Worm (Caenorhabditis elegans) whole organism, late embryonic: Measurements from ENCODE around the gene K11G9.5.

ENCODE experiments used
- K02D7.2 ChIP-seq: sonication (generic microtip); optimal IDR thresholded peaks from 2 replicates; lab custom pipeline; 2017; ENCODE audit warnings: mild to moderate bottlenecking, missing genetic modification characterization, missing compliant biosample characterization
- T23F11.4 ChIP-seq: fragments of 200-800 bp; sonication (Bioruptor generic); optimal IDR thresholded peaks from 2 replicates; lab custom pipeline; 2018; ENCODE audit warnings: mild to moderate bottlenecking, missing genetic modification characterization, missing compliant biosample characterization
- ahr-1 ChIP-seq: sonication (generic microtip); optimal IDR thresholded peaks from 2 replicates; lab custom pipeline; 2016; ENCODE audit warnings: missing genetic modification characterization, missing compliant biosample characterization
- ceh-18 ChIP-seq: sonication (generic microtip); optimal IDR thresholded peaks from 2 replicates; lab custom pipeline; 2016; ENCODE audit warnings: missing genetic modification characterization, missing compliant biosample characterization
- ceh-22 ChIP-seq: sonication (generic microtip); optimal IDR thresholded peaks from 2 replicates; lab custom pipeline; 2017; ENCODE audit warnings: missing biosample characterization, missing genetic modification characterization
- ceh-30 ChIP-seq: fragments of 150-350 bp; optimal IDR thresholded peaks from 2 replicates; lab custom pipeline; 2014; ENCODE audit warnings: missing biosample characterization, missing genetic modification characterization
- dve-1 ChIP-seq: sonication (generic microtip); optimal IDR thresholded peaks from 2 replicates; lab custom pipeline; 2017; ENCODE audit warnings: antibody characterized with exemption, mild to moderate bottlenecking, missing genetic modification characterization, missing compliant biosample characterization
- elt-2 ChIP-seq: sonication (generic microtip); optimal IDR thresholded peaks from 2 replicates; lab custom pipeline; 2016; ENCODE audit warnings: missing genetic modification reagents, missing genetic modification characterization, missing compliant biosample characterization
- elt-4 ChIP-seq: sonication (generic microtip); optimal IDR thresholded peaks from 2 replicates; lab custom pipeline; 2016; ENCODE audit warnings: missing genetic modification characterization, missing compliant biosample characterization
- ets-4 ChIP-seq: sonication (generic microtip); optimal IDR thresholded peaks from 2 replicates; lab custom pipeline; 2016; ENCODE audit warnings: missing genetic modification characterization, missing compliant biosample characterization
- hlh-13 ChIP-seq: fragments of 200-800 bp; sonication (Bioruptor generic); optimal IDR thresholded peaks from 2 replicates; lab custom pipeline; 2018; ENCODE audit warnings: mild to moderate bottlenecking, missing genetic modification characterization, missing compliant biosample characterization
- hlh-15 ChIP-seq: sonication (generic microtip); optimal IDR thresholded peaks from 2 replicates; lab custom pipeline; 2016; ENCODE audit warnings: missing genetic modification characterization, missing compliant biosample characterization
- hlh-30 ChIP-seq: sonication (generic microtip); optimal IDR thresholded peaks from 2 replicates; lab custom pipeline; 2017; ENCODE audit warnings: antibody characterized with exemption, missing genetic modification characterization, missing compliant biosample characterization; ENCODE audit not compliant: insufficient read depth
- madf-2 ChIP-seq: sonication (generic microtip); optimal IDR thresholded peaks from 2 replicates; lab custom pipeline; 2017; ENCODE audit warnings: missing genetic modification characterization, missing compliant biosample characterization
- nfya-1 ChIP-seq: sonication (generic microtip); optimal IDR thresholded peaks from 2 replicates; lab custom pipeline; 2017; ENCODE audit warnings: missing genetic modification characterization, mild to moderate bottlenecking, missing compliant biosample characterization, antibody characterized with exemption, moderate library complexity
- odd-2 ChIP-seq: sonication (generic microtip); optimal IDR thresholded peaks from 2 replicates; lab custom pipeline; 2017; ENCODE audit warnings: antibody characterized with exemption, mild to moderate bottlenecking, missing genetic modification characterization, missing compliant biosample characterization
- pat-9 ChIP-seq: fragments of 200-800 bp; sonication (Bioruptor generic); optimal IDR thresholded peaks from 2 replicates; lab custom pipeline; 2018; ENCODE audit warnings: mild to moderate bottlenecking, missing genetic modification characterization, moderate library complexity, missing compliant biosample characterization
- pax-1 ChIP-seq: fragments of 150-350 bp; optimal IDR thresholded peaks from 2 replicates; lab custom pipeline; 2014; ENCODE audit warnings: missing biosample characterization, missing genetic modification characterization
- pros-1 ChIP-seq: fragments of 150-350 bp; optimal IDR thresholded peaks from 2 replicates; lab custom pipeline; 2014; ENCODE audit warnings: missing biosample characterization, missing genetic modification reagents, missing genetic modification characterization
- sox-4 ChIP-seq: sonication (generic microtip); optimal IDR thresholded peaks from 2 replicates; lab custom pipeline; 2017; ENCODE audit warnings: mild to moderate bottlenecking, missing genetic modification characterization, inconsistent platforms, missing compliant biosample characterization
- ttx-3 ChIP-seq: sonication (generic microtip); optimal IDR thresholded peaks from 2 replicates; lab custom pipeline; 2016; ENCODE audit warnings: missing genetic modification reagents, missing genetic modification characterization, missing compliant biosample characterization

The K11G9.5 gene

DNA sequence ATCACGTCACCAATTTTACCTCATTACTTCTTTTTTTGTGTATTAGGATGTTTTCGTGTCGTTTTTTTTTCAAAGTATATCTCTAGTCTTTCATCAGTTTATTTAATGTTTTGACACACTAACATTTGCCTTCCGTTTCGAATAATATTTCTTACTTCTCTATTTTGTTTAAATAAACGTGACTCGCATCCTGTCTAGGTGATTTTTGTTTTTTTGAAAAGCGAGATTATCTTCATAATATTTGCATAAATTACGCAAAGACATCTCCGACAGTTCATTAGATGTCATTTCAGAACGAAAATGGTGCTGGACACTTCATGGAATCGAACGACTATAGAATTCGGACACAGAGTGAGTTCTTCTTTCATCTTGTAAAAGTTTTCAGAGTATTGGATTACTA is 39.0 kb downstream of the K11G9.5 start, which contains the start of gene T10H9.1:
Gene T10H9.1 (plus strand): TSS at position 301 of the 400 bp plus-strand sequence.
- TF ChIP-seq ttx-3 (tag; lab: Kevin White, UChicago), result no peak
- no peak for TF ChIP-seq hlh-13 (GFP tag; lab: Kevin White, UChicago)
- no peak for TF ChIP-seq pax-1 (tag; lab: Kevin White, UChicago)

DNA sequence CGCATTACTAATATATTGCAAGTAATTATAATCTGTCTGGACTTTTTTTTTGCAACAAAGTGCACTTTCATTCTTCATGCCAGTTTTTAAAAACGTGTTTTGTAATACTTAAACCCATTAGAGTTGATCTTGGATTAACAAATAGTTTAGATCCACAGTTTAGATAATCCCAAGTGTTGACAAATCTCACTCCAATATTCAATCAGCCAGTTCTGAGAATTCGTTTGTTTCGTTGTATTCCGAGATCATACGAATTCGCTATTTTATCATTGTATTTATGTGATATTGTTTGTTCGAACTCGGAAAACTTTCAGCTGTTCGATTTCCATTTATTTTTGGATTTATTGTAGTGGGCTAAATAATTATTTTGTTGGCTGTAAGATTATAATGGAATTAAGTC is 42.5 kb downstream of the K11G9.5 start:
- TF ChIP-seq dve-1 (tag; lab: Kevin White, UChicago), result no peak
- TF ChIP-seq elt-2 (tag; lab: Kevin White, UChicago), result no peak
- no peak for TF ChIP-seq K02D7.2 (tag; lab: Kevin White, UChicago)
- TF ChIP-seq pros-1 (tag; lab: Kevin White, UChicago), result no peak
- no peak for TF ChIP-seq ets-4 (tag; lab: Kevin White, UChicago)
- TF ChIP-seq nfya-1 (tag; lab: Kevin White, UChicago), result no peak
- TF ChIP-seq sox-4 (tag; lab: Kevin White, UChicago), result no peak
- TF ChIP-seq hlh-30, result no peak
- TF ChIP-seq pat-9 (tag; lab: Kevin White, UChicago), result no peak
- TF ChIP-seq hlh-15 (tag; lab: Kevin White, UChicago), result no peak
- no peak for TF ChIP-seq ceh-22 (tag; lab: Kevin White, UChicago)
- TF ChIP-seq odd-2 (tag; lab: Kevin White, UChicago), result no peak
- no peak for TF ChIP-seq ceh-30 (tag; lab: Kevin White, UChicago)
- TF ChIP-seq T23F11.4 (GFP tag; lab: Kevin White, UChicago), result no peak
- no peak for TF ChIP-seq ahr-1
- TF ChIP-seq ceh-18 (tag; lab: Kevin White, UChicago), result no peak
- TF ChIP-seq elt-4, result no peak
- no peak for TF ChIP-seq pax-1 (tag; lab: Kevin White, UChicago)
- no peak for TF ChIP-seq madf-2 (tag; lab: Kevin White, UChicago)
